Fruit fly (Drosophila melanogaster) whole organism, embryonic: Measurements from ENCODE around the gene mld.

Source experiments
- Antp ChIP-seq: fragments of 200-800 bp; sonication (Bioruptor generic); optimal IDR thresholded peaks from 3 replicates; lab custom pipeline; 2016; ENCODE audit warnings: missing biosample characterization, missing genetic modification characterization
- Awh ChIP-seq: fragments of 200-800 bp; sonication (Bioruptor generic); IDR thresholded peaks from 2 replicates; pipeline ENCODE4, ENCODE4 v1.3.6; 2022; ENCODE audit warnings: missing biosample characterization, missing genetic modification characterization
- B-H1 ChIP-seq: fragments of 200-800 bp; sonication (Bioruptor generic); IDR thresholded peaks from 3 replicates; pipeline ENCODE4 v1.3.6; 2022; ENCODE audit warnings: missing biosample characterization, missing genetic modification characterization
- B-H2 ChIP-seq: fragments of 200-800 bp; sonication (Bioruptor generic); optimal IDR thresholded peaks from 2 replicates; lab custom pipeline; 2018; ENCODE audit warnings: missing biosample characterization, mild to moderate bottlenecking, missing genetic modification characterization
- BEAF-32 ChIP-seq: fragments of 200-800 bp; sonication (Bioruptor generic); optimal IDR thresholded peaks from 3 replicates; lab custom pipeline; 2017; ENCODE audit warnings: missing biosample characterization, missing genetic modification characterization, mild to moderate bottlenecking, moderate library complexity, missing genetic modification reagents
- BtbVII ChIP-seq: fragments of 200-800 bp; sonication (Bioruptor generic); optimal IDR thresholded peaks from 3 replicates; lab custom pipeline; 2017; ENCODE audit warnings: missing biosample characterization, mild to moderate bottlenecking, missing genetic modification characterization
- C15 ChIP-seq: fragments of 200-800 bp; sonication (Bioruptor generic); IDR thresholded peaks from 3 replicates; pipeline ENCODE4 v1.3.6; 2022; ENCODE audit warnings: missing biosample characterization, missing genetic modification characterization
- CG10267 ChIP-seq: fragments of 200-800 bp; sonication (Bioruptor generic); optimal IDR thresholded peaks from 2 replicates; lab custom pipeline; 2018; ENCODE audit warnings: missing biosample characterization, mild to moderate bottlenecking, missing genetic modification characterization, moderate library complexity
- CG11093 ChIP-seq: fragments of 200-800 bp; sonication (Bioruptor generic); IDR thresholded peaks from 3 replicates; pipeline ENCODE4 v1.3.6; 2022; ENCODE audit warnings: missing biosample characterization, missing genetic modification characterization
- CG12659 ChIP-seq: fragments of 200-800 bp; sonication (Bioruptor generic); optimal IDR thresholded peaks from 3 replicates; lab custom pipeline; 2017; ENCODE audit warnings: mild to moderate bottlenecking, missing biosample characterization, missing genetic modification reagents, missing genetic modification characterization
- CG14050 ChIP-seq: fragments of 200-800 bp; sonication (Bioruptor generic); IDR thresholded peaks from 3 replicates; pipeline ENCODE4 v1.3.6; 2022; ENCODE audit warnings: missing biosample characterization, missing genetic modification characterization
- CG1529 ChIP-seq: fragments of 200-800 bp; sonication (Bioruptor generic); optimal IDR thresholded peaks from 3 replicates; lab custom pipeline; 2018; ENCODE audit warnings: missing biosample characterization, missing genetic modification characterization
- CG17328 ChIP-seq: fragments of 200-800 bp; sonication (Bioruptor generic); IDR thresholded peaks from 2 replicates; pipeline ENCODE4 v1.3.6; 2022; ENCODE audit warnings: missing biosample characterization, missing genetic modification characterization
- CG17359 ChIP-seq: fragments of 200-800 bp; sonication (Bioruptor generic); optimal IDR thresholded peaks from 3 replicates; lab custom pipeline; 2018; ENCODE audit warnings: missing biosample characterization, mild to moderate bottlenecking, missing genetic modification characterization, moderate library complexity
- CG31224 ChIP-seq: fragments of 200-800 bp; sonication (Bioruptor generic); IDR thresholded peaks from 2 replicates; pipeline ENCODE4 v1.3.6; 2022; ENCODE audit warnings: missing biosample characterization, missing genetic modification characterization
- CG33213 ChIP-seq: fragments of 200-800 bp; sonication (Bioruptor generic); optimal IDR thresholded peaks from 3 replicates; lab custom pipeline; 2016; ENCODE audit warnings: missing biosample characterization, missing genetic modification characterization
- CG43689 ChIP-seq: fragments of 200-800 bp; sonication (Bioruptor generic); IDR thresholded peaks from 2 replicates; pipeline ENCODE4 v1.3.6; 2022; ENCODE audit warnings: missing biosample characterization, missing genetic modification characterization
- CG4404 ChIP-seq: fragments of 200-800 bp; sonication (Bioruptor generic); IDR thresholded peaks from 2 replicates; pipeline ENCODE4 v1.3.6; 2022; ENCODE audit warnings: missing biosample characterization, missing genetic modification characterization
- CG5245 ChIP-seq: fragments of 200-800 bp; sonication (Bioruptor generic); optimal IDR thresholded peaks from 3 replicates; lab custom pipeline; 2016; ENCODE audit warnings: missing biosample characterization, missing genetic modification characterization
- CG6175 ChIP-seq: fragments of 200-800 bp; sonication (Bioruptor generic); IDR thresholded peaks from 3 replicates; pipeline ENCODE4 v1.3.6; 2022; ENCODE audit warnings: missing biosample characterization, missing genetic modification characterization
- CG6654 ChIP-seq: fragments of 200-800 bp; sonication (Bioruptor generic); optimal IDR thresholded peaks from 2 replicates; lab custom pipeline; 2017; ENCODE audit warnings: missing biosample characterization, mild to moderate bottlenecking, missing genetic modification characterization
- CG6689 ChIP-seq: fragments of 200-800 bp; sonication (Bioruptor generic); IDR thresholded peaks from 2 replicates; pipeline ENCODE4 v1.3.6; 2022; ENCODE audit warnings: missing biosample characterization, missing genetic modification characterization
- CG6791 ChIP-seq: fragments of 200-800 bp; sonication (Bioruptor generic); IDR thresholded peaks from 3 replicates; pipeline ENCODE4 v1.3.6; 2022; ENCODE audit warnings: missing biosample characterization, missing genetic modification characterization; ENCODE audit not compliant: partially characterized antibody
- CG7357 ChIP-seq: fragments of 200-800 bp; sonication (Bioruptor generic); IDR thresholded peaks from 3 replicates; pipeline ENCODE4 v1.3.6; 2022; ENCODE audit warnings: missing biosample characterization, missing genetic modification characterization
- CG7987 ChIP-seq: fragments of 200-800 bp; sonication (Bioruptor generic); optimal IDR thresholded peaks from 2 replicates; lab custom pipeline; 2018; ENCODE audit warnings: missing biosample characterization, mild to moderate bottlenecking, missing genetic modification characterization, moderate library complexity
- CG8290 ChIP-seq, 3 experiments: fragments of 200-800 bp; sonication (Bioruptor generic); optimal IDR thresholded peaks; 2 replicates each; lab custom pipeline; 2016 to 2019; ENCODE audit warnings: missing biosample characterization in 3 of 3, missing genetic modification characterization in 3 of 3, mild to moderate bottlenecking in 2 of 3, moderate library complexity in 1 of 3
- Dll ChIP-seq: fragments of 200-800 bp; sonication (Bioruptor generic); IDR thresholded peaks from 4 replicates; pipeline ENCODE4 v1.3.6; 2022; ENCODE audit warnings: missing biosample characterization, missing genetic modification characterization; ENCODE audit not compliant: partially characterized antibody
- E2f2 ChIP-seq: fragments of 200-800 bp; sonication (Bioruptor generic); IDR thresholded peaks from 2 replicates; pipeline ENCODE4 v1.3.6; 2022; ENCODE audit warnings: missing biosample characterization, missing genetic modification characterization
- ERR ChIP-seq: fragments of 200-800 bp; sonication (Bioruptor generic); optimal IDR thresholded peaks from 2 replicates; lab custom pipeline; 2016; ENCODE audit warnings: missing biosample characterization, missing genetic modification characterization
- HLH3B ChIP-seq: fragments of 200-800 bp; sonication (Bioruptor generic); IDR thresholded peaks from 2 replicates; pipeline ENCODE4 v1.3.6; 2022; ENCODE audit warnings: missing biosample characterization, missing genetic modification characterization
- HmgZ ChIP-seq: fragments of 200-800 bp; sonication (Bioruptor generic); optimal IDR thresholded peaks from 2 replicates; lab custom pipeline; 2018; ENCODE audit warnings: missing biosample characterization, mild to moderate bottlenecking, missing genetic modification characterization
- Hr39 ChIP-seq: fragments of >200 bp; optimal IDR thresholded peaks from 2 replicates; lab custom pipeline; 2017
- Lhr ChIP-seq: fragments of 200-800 bp; sonication (Bioruptor generic); optimal IDR thresholded peaks from 3 replicates; lab custom pipeline; 2017; ENCODE audit warnings: mild to moderate bottlenecking, missing biosample characterization, missing genetic modification reagents, missing genetic modification characterization
- Lim3 ChIP-seq: fragments of 200-800 bp; sonication (Bioruptor generic); IDR thresholded peaks from 2 replicates; pipeline ENCODE4 v1.3.6; 2022; ENCODE audit warnings: missing biosample characterization, missing genetic modification characterization
- MESR4 ChIP-seq: fragments of 200-800 bp; sonication (Bioruptor generic); optimal IDR thresholded peaks from 2 replicates; lab custom pipeline; 2018; ENCODE audit warnings: missing biosample characterization, mild to moderate bottlenecking, missing genetic modification characterization, moderate library complexity
- Max ChIP-seq: fragments of 200-800 bp; sonication (Bioruptor generic); optimal IDR thresholded peaks from 2 replicates; lab custom pipeline; 2016; ENCODE audit warnings: missing biosample characterization, mild to moderate bottlenecking, missing genetic modification characterization
- al ChIP-seq: fragments of 200-800 bp; sonication (Bioruptor generic); IDR thresholded peaks from 2 replicates; pipeline ENCODE4 v1.3.6; 2022; ENCODE audit warnings: missing biosample characterization, missing genetic modification characterization
- crc ChIP-seq: fragments of 200-800 bp; sonication (Bioruptor generic); optimal IDR thresholded peaks from 2 replicates; lab custom pipeline; 2016; ENCODE audit warnings: missing biosample characterization, missing genetic modification characterization
- dati ChIP-seq: fragments of 200-800 bp; sonication (Bioruptor generic); IDR thresholded peaks from 2 replicates; pipeline ENCODE4 v1.3.6; 2022; ENCODE audit warnings: missing biosample characterization, missing genetic modification characterization
- en ChIP-seq: fragments of 200-800 bp; sonication (Bioruptor generic); optimal IDR thresholded peaks from 2 replicates; lab custom pipeline; 2016; ENCODE audit warnings: missing biosample characterization, missing genetic modification characterization
- gfzf ChIP-seq: fragments of 200-800 bp; sonication (Bioruptor generic); optimal IDR thresholded peaks from 2 replicates; lab custom pipeline; 2016; ENCODE audit warnings: missing biosample characterization, mild to moderate bottlenecking, missing genetic modification characterization, moderate library complexity
- lab ChIP-seq: fragments of 200-800 bp; sonication (Bioruptor generic); optimal IDR thresholded peaks from 3 replicates; lab custom pipeline; 2017; ENCODE audit warnings: missing biosample characterization, missing genetic modification characterization, mild to moderate bottlenecking, moderate library complexity, missing genetic modification reagents
- nerfin-1 ChIP-seq: fragments of 200-800 bp; sonication (Bioruptor generic); optimal IDR thresholded peaks from 3 replicates; lab custom pipeline; 2019; ENCODE audit warnings: missing biosample characterization, mild to moderate bottlenecking, missing genetic modification characterization, moderate library complexity
- nerfin-2 ChIP-seq: fragments of 200-800 bp; sonication (Bioruptor generic); IDR thresholded peaks from 2 replicates; pipeline ENCODE4 v1.3.6; 2022; ENCODE audit warnings: missing biosample characterization, missing genetic modification characterization; ENCODE audit not compliant: partially characterized antibody
- oc ChIP-seq: fragments of 200-800 bp; sonication (Bioruptor generic); optimal IDR thresholded peaks from 2 replicates; lab custom pipeline; 2018; ENCODE audit warnings: missing biosample characterization, mild to moderate bottlenecking, missing genetic modification characterization, moderate library complexity
- odd ChIP-seq: fragments of 200-800 bp; sonication (Bioruptor generic); optimal IDR thresholded peaks from 2 replicates; lab custom pipeline; 2017; ENCODE audit warnings: missing biosample characterization, mild to moderate bottlenecking, missing genetic modification characterization
- onecut ChIP-seq: fragments of 200-800 bp; sonication (Bioruptor generic); IDR thresholded peaks from 2 replicates; pipeline ENCODE4 v1.3.6; 2022; ENCODE audit warnings: missing biosample characterization, missing genetic modification characterization
- phol ChIP-seq: fragments of 200-800 bp; sonication (Bioruptor generic); optimal IDR thresholded peaks from 3 replicates; lab custom pipeline; 2018; ENCODE audit warnings: missing biosample characterization, mild to moderate bottlenecking, missing genetic modification characterization, moderate library complexity
- pzg ChIP-seq: fragments of 200-800 bp; sonication (Bioruptor generic); optimal IDR thresholded peaks from 3 replicates; lab custom pipeline; 2018; ENCODE audit warnings: missing biosample characterization, mild to moderate bottlenecking, missing genetic modification characterization, moderate library complexity
- salm ChIP-seq: fragments of 200-800 bp; sonication (Bioruptor generic); optimal IDR thresholded peaks from 2 replicates; lab custom pipeline; 2018; ENCODE audit warnings: missing biosample characterization, mild to moderate bottlenecking, missing genetic modification characterization
- so ChIP-seq: fragments of 200-800 bp; sonication (Bioruptor generic); IDR thresholded peaks from 3 replicates; pipeline ENCODE4 v1.3.6; 2022; ENCODE audit warnings: missing biosample characterization, missing genetic modification characterization
- zf30C ChIP-seq: fragments of 200-800 bp; sonication (Bioruptor generic); optimal IDR thresholded peaks from 3 replicates; lab custom pipeline; 2018; ENCODE audit warnings: missing biosample characterization, mild to moderate bottlenecking, missing genetic modification characterization

Gene mld

DNA sequence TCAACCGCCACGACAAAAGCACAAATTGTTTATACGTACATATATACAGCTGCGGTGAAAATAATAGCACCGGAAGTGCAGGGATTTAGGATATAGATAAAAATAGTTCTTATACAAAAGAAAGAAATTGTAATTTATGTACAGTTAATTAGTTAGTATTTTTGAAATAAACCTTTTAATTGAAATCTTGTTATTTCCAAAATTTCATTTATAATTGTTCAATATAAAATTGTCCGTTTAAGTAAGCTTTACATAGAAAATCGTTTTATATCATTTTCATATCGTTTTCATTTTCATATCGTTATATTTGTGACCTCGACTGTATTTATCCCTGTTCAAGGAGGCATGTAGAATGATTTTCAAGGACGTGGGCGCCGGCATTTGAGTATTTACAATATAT, 11.3 kb upstream of the mld start (continued):
- TF ChIP-seq E2f2 (no peak), CG7987 (GFP tag; lab: Kevin White, UChicago) (no peak), CG17328 (no peak), CG6654 (GFP tag; lab: Kevin White, UChicago) (no peak), zf30C (GFP tag; lab: Kevin White, UChicago) (no peak), Lhr (no peak), lab (GFP tag; lab: Kevin White, UChicago) (peak; percentile 83), Lim3 (GFP tag; lab: Robert Waterston, UW) (no peak), Dll (GFP tag; lab: Robert Waterston, UW) (no peak), CG33213 (GFP tag; lab: Kevin White, UChicago) (no peak), HLH3B (GFP tag; lab: Robert Waterston, UW) (no peak), crc (GFP tag; lab: Kevin White, UChicago) (no peak), pzg (GFP tag; lab: Kevin White, UChicago) (no peak), CG31224 (no peak), CG10267 (tag; lab: Kevin White, UChicago) (peak; percentile 51), CG11093 (no peak), CG7357 (GFP tag; lab: Robert Waterston, UW) (no peak), ERR (GFP tag; lab: Kevin White, UChicago) (no peak), nerfin-1 (tag; lab: Kevin White, UChicago) (no peak), gfzf (GFP tag; lab: Kevin White, UChicago) (no peak), en (GFP tag; lab: Kevin White, UChicago) (no peak), CG14050 (GFP tag; lab: Robert Waterston, UW) (no peak), salm (tag; lab: Kevin White, UChicago) (no peak), CG1529 (no peak), odd (peak; percentile 2), Max (no peak), nerfin-2 (GFP tag; lab: Robert Waterston, UW) (no peak), HmgZ (peak; percentile 35), CG4404 (GFP tag; lab: Robert Waterston, UW) (no peak), Antp (no peak), Hr39 (lab: Kevin White, UChicago) (no peak), CG6791 (no peak), MESR4 (GFP tag; lab: Kevin White, UChicago) (no peak), so (GFP tag; lab: Robert Waterston, UW) (no peak), CG6689 (GFP tag; lab: Robert Waterston, UW) (no peak; the same call in 1 of the 2 replicates), B-H2 (GFP tag; lab: Kevin White, UChicago) (peak; percentile 77), al (GFP tag; lab: Robert Waterston, UW) (no peak), CG6175 (GFP tag; lab: Robert Waterston, UW) (no peak), CG17359 (tag; lab: Kevin White, UChicago) (peak; percentile 53), BtbVII (GFP tag; lab: Kevin White, UChicago) (peak; percentile 79), phol (tag; lab: Kevin White, UChicago) (peak; percentile 47), dati (GFP tag; lab: Robert Waterston, UW) (no peak), oc (tag; lab: Kevin White, UChicago) (no peak), CG12659 (GFP tag; lab: Kevin White, UChicago) (peak; percentile 68), BEAF-32 (GFP tag; lab: Kevin White, UChicago) (no peak), Awh (GFP tag; lab: Robert Waterston, UW) (no peak), CG43689 (GFP tag; lab: Robert Waterston, UW) (no peak), onecut (GFP tag; lab: Robert Waterston, UW) (no peak), CG8290 (GFP tag; optimal IDR thresholded peaks at IDR 0.05; lab: Kevin White, UChicago) (no peak), CG8290 (tag; optimal IDR thresholded peaks at IDR 0.05; lab: Kevin White, UChicago) (no peak), C15 (GFP tag; lab: Robert Waterston, UW) (no peak), B-H1 (GFP tag; lab: Robert Waterston, UW) (no peak), CG5245 (GFP tag; lab: Kevin White, UChicago) (no peak)
